Worm (Caenorhabditis elegans) whole organism, L4 larva: ENCODE data around the gene sprp-4.

ENCODE experiments used
- F26F4.8 ChIP-seq: fragments of 200-800 bp; sonication (Bioruptor generic); conservative IDR thresholded peaks from 2 replicates; pipeline ENCODE4 v1.3.6; 2022; ENCODE audit warnings: missing genetic modification characterization, missing compliant biosample characterization
- F44E2.7 ChIP-seq: fragments of 200-800 bp; sonication (Bioruptor generic); IDR thresholded peaks from 2 replicates; pipeline ENCODE4 v2.1.2; 2022; ENCODE audit warnings: missing genetic modification characterization, missing compliant biosample characterization
- ZK546.5 ChIP-seq, 2 experiments: sonication (generic microtip); optimal IDR thresholded peaks; 2 replicates each; lab custom pipeline; 2017; ENCODE audit warnings: missing biosample characterization in 2 of 2, missing genetic modification characterization in 2 of 2
- aly-2 ChIP-seq: sonication (generic microtip); optimal IDR thresholded peaks from 2 replicates; lab custom pipeline; 2018; ENCODE audit warnings: missing biosample characterization, missing genetic modification characterization
- ceh-28 ChIP-seq: fragments of 150-350 bp; optimal IDR thresholded peaks from 2 replicates; lab custom pipeline; 2014; ENCODE audit warnings: missing biosample characterization, missing genetic modification reagents, missing genetic modification characterization
- ceh-82 ChIP-seq: sonication (generic microtip); optimal IDR thresholded peaks from 2 replicates; lab custom pipeline; 2017; ENCODE audit warnings: missing biosample characterization, missing genetic modification characterization
- ctbp-1 ChIP-seq: fragments of 200-800 bp; sonication (Bioruptor generic); IDR thresholded peaks from 2 replicates; pipeline ENCODE4 v1.3.6; 2022; ENCODE audit warnings: missing genetic modification reagents, missing genetic modification characterization, missing compliant biosample characterization
- daf-16 ChIP-seq, 3 experiments: sonication (generic microtip); optimal IDR thresholded peaks; 2 replicates each; lab custom pipeline; 2016 to 2017; ENCODE audit warnings: missing genetic modification characterization in 3 of 3, missing genetic modification reagents in 3 of 3, mild to moderate bottlenecking in 2 of 3, missing compliant biosample characterization in 2 of 3, missing biosample characterization in 1 of 3, moderate library complexity in 1 of 3
- mdl-1 ChIP-seq, 2 experiments: fragments of 150-350 bp in 1 of 2; sonication (generic microtip) in 1 of 2; optimal IDR thresholded peaks; 2 replicates each; lab custom pipeline; 2014 to 2017; ENCODE audit warnings: missing biosample characterization in 2 of 2, missing genetic modification characterization in 2 of 2
- mxl-2 ChIP-seq: fragments of 200-800 bp; sonication (Bioruptor generic); conservative IDR thresholded peaks from 2 replicates; pipeline ENCODE4 v1.3.6; 2022; ENCODE audit warnings: missing genetic modification reagents, missing genetic modification characterization, missing compliant biosample characterization
- mxl-3 ChIP-seq: fragments of 200-800 bp; sonication (Bioruptor generic); optimal IDR thresholded peaks from 2 replicates; lab custom pipeline; 2018; ENCODE audit warnings: mild to moderate bottlenecking, missing genetic modification characterization, missing compliant biosample characterization
- nhr-25 ChIP-seq: sonication (generic microtip); optimal IDR thresholded peaks from 2 replicates; lab custom pipeline; 2017; ENCODE audit warnings: missing genetic modification characterization, mild to moderate bottlenecking, missing compliant biosample characterization, antibody characterized with exemption, moderate library complexity, borderline replicate concordance; ENCODE audit not compliant: insufficient read depth
- nhr-28 ChIP-seq: fragments of 150-350 bp; optimal IDR thresholded peaks from 2 replicates; lab custom pipeline; 2014; ENCODE audit warnings: missing biosample characterization, missing genetic modification characterization
- nhr-41 ChIP-seq: fragments of 200-800 bp; sonication (Bioruptor generic); IDR thresholded peaks from 2 replicates; pipeline ENCODE4 v1.3.6; 2022; ENCODE audit warnings: missing genetic modification reagents, missing genetic modification characterization, missing compliant biosample characterization
- pha-4 ChIP-seq, 2 experiments: fragments of 150-350 bp in 1 of 2; fragments of 200-800 bp in 1 of 2; sonication (Bioruptor generic) in 1 of 2; IDR thresholded peaks in 1 of 2; optimal IDR thresholded peaks in 1 of 2; 2 replicates each; pipeline versions ENCODE4 v1.3.6 to Lab custom; 2014 to 2022; ENCODE audit warnings: missing genetic modification characterization in 2 of 2, missing genetic modification reagents in 2 of 2, missing biosample characterization in 1 of 2, missing compliant biosample characterization in 1 of 2
- php-3 ChIP-seq: fragments of 200-800 bp; sonication (Bioruptor generic); IDR thresholded peaks from 2 replicates; pipeline ENCODE4 v1.3.6; 2022; ENCODE audit warnings: missing genetic modification reagents, missing genetic modification characterization, missing compliant biosample characterization
- pqm-1 ChIP-seq: sonication (generic microtip); optimal IDR thresholded peaks from 2 replicates; lab custom pipeline; 2017; ENCODE audit warnings: missing biosample characterization, missing genetic modification characterization
- snpc-1.2 ChIP-seq: fragments of 200-800 bp; sonication (Bioruptor generic); IDR thresholded peaks from 2 replicates; pipeline ENCODE4 v1.3.6; 2022; ENCODE audit warnings: missing genetic modification reagents, missing genetic modification characterization, missing compliant biosample characterization
- spr-3 ChIP-seq: fragments of 200-800 bp; sonication (Bioruptor generic); optimal IDR thresholded peaks from 2 replicates; lab custom pipeline; 2018; ENCODE audit warnings: mild to moderate bottlenecking, missing genetic modification characterization, missing compliant biosample characterization
- tra-1 ChIP-seq: fragments of 200-800 bp; sonication (Bioruptor generic); IDR thresholded peaks from 2 replicates; pipeline ENCODE4 v1.3.6; 2022; ENCODE audit warnings: missing genetic modification reagents, missing genetic modification characterization, missing compliant biosample characterization
- unc-130 ChIP-seq: sonication (generic microtip); optimal IDR thresholded peaks from 2 replicates; lab custom pipeline; 2016; ENCODE audit warnings: missing genetic modification reagents, missing genetic modification characterization, missing compliant biosample characterization
- unc-62 ChIP-seq, 3 experiments: fragments of 150-350 bp in 1 of 3; sonication (generic microtip); optimal IDR thresholded peaks in 2 of 3; peaks in 1 of 3; 1 replicate in 1 of 3; 2 replicates in 2 of 3; lab custom pipeline; 2014 to 2017; ENCODE audit warnings: missing biosample characterization in 3 of 3, missing genetic modification characterization in 3 of 3, missing genetic modification reagents in 3 of 3, missing genotype in 1 of 3
- zfp-2 ChIP-seq: sonication (generic microtip); optimal IDR thresholded peaks from 2 replicates; lab custom pipeline; 2016; ENCODE audit warnings: mild to moderate bottlenecking, missing genetic modification characterization, missing compliant biosample characterization
- zip-11 ChIP-seq: fragments of 200-800 bp; sonication (Bioruptor generic); IDR thresholded peaks from 2 replicates; pipeline ENCODE4 v1.3.6; 2022; ENCODE audit warnings: missing genetic modification characterization, missing compliant biosample characterization

The sprp-4 gene

DNA sequence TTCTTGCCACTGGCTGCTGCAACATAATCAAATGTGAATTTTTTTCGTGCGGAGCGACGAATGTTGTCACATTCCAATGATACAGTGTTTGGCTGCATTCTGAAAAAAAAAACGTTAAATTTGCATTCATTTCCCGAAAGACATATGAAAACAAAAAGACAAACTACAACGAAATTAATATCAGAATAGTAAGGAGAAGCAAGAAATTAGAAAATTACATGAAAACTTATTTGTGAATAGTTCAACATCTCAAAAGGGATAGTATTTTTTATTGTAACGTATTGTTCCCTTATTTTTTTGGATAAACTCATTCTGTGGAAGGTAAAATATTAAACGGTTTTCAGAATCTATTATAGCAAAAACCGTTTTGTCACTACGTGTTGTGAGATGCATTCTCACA lies at the start of gene sprp-4:
TSS of gene sprp-4 (minus strand) at position 101 of the 400 bp plus-strand sequence.
- TF ChIP-seq nhr-28 (no peak), mdl-1 (tag; optimal IDR thresholded peaks at IDR 0.05; lab: Kevin White, UChicago) (no peak), nhr-41 (no peak)
- TF ChIP-seq, all 104 proteins: peak for 0

- peak; percentile 24; the same call in 1 of the 2 replicates for TF ChIP-seq php-3 (GFP tag; lab: Robert Waterston, UW)
- TF ChIP-seq spr-3: no peak
- TF ChIP-seq, all 104 proteins: peak for 1
These were observed 49.5 kb upstream of the sprp-4 start for ce11 chrX:8902920-8903319.

ce11 chrX:8892808-8893207 lies 39.4 kb upstream of the sprp-4 start, which contains the start of gene C13E3.1:
TSS of gene C13E3.1 (plus strand) at chrX:8893108.
- TF ChIP-seq aly-2 (tag; lab: Kevin White, UChicago) (no peak), unc-130 (no peak), nhr-25 (tag; lab: Kevin White, UChicago) (no peak)

DNA sequence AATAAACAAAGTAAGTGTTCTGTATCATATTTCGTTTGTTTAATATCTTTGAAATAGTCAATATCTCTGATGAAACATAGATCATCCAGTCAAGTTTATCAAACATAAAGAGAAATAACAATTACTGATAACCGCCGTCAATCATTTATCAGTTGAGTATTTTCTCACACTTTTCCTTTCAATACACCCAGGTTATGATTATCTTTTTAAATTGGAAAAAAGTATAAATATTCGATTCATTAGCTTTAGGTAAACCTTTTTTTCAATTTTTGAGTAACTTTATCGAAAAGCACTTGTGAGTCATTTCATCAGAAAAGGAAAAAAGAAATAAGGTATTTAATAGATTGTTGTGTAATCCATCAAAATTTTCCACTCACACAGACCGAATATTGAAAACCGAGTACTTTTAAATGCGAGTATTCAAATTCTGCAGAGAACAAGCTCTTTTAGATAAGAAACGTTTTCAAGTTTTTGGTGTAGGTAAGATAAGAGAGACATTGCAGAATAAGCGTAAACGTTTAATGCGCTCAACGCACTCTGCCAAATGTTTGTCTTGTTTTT lies 38.0 kb upstream of the sprp-4 start:
- TF ChIP-seq unc-62 (GFP tag; optimal IDR thresholded peaks at IDR 0.05 in 1 of 2; lab: Kevin White, UChicago) (peak in 1 of 2 experiments; percentile 98), unc-62 (tag; optimal IDR thresholded peaks at IDR 0.05; lab: Kevin White, UChicago) (no peak), snpc-1.2 (GFP tag; lab: Robert Waterston, UW) (no peak), nhr-28 (peak; percentile 28), pqm-1 (tag; lab: Kevin White, UChicago) (peak; percentile 12)

ce11 chrX:8890251-8890755 lies 36.9 kb upstream of the sprp-4 start:
- TF ChIP-seq nhr-28 (peak; percentile 56), spr-3 (no peak), unc-62 (GFP tag; optimal IDR thresholded peaks at IDR 0.05 in 1 of 2; lab: Kevin White, UChicago) (peak in 1 of 2 experiments; percentile 64), unc-62 (tag; optimal IDR thresholded peaks at IDR 0.05; lab: Kevin White, UChicago) (no peak)

- TF ChIP-seq zip-11 (GFP tag; lab: Robert Waterston, UW): no peak
- TF ChIP-seq F26F4.8 (GFP tag; lab: Robert Waterston, UW): no peak
- peak in 1 of 2 experiments; percentile 54 for TF ChIP-seq unc-62 (GFP tag; optimal IDR thresholded peaks at IDR 0.05 in 1 of 2; lab: Kevin White, UChicago)
- TF ChIP-seq unc-62 (tag; optimal IDR thresholded peaks at IDR 0.05; lab: Kevin White, UChicago): no peak
- TF ChIP-seq tra-1: no peak
- TF ChIP-seq snpc-1.2 (GFP tag; lab: Robert Waterston, UW): no peak
- TF ChIP-seq zfp-2 (tag; lab: Kevin White, UChicago): no peak
- no peak for TF ChIP-seq ceh-28 (tag; lab: Kevin White, UChicago)
- no peak for TF ChIP-seq ZK546.5 (tag; optimal IDR thresholded peaks at IDR 0.05; lab: Kevin White, UChicago)
- TF ChIP-seq mxl-3 (GFP tag; lab: Kevin White, UChicago): no peak
- TF ChIP-seq ctbp-1 (GFP tag; lab: Robert Waterston, UW): no peak
- TF ChIP-seq pqm-1 (tag; lab: Kevin White, UChicago): no peak
- no peak for TF ChIP-seq ceh-82 (tag; lab: Kevin White, UChicago)
- no peak for TF ChIP-seq F44E2.7
- TF ChIP-seq daf-16 (GFP tag; optimal IDR thresholded peaks at IDR 0.05; lab: Kevin White, UChicago): peak in 1 of 2 experiments; percentile 29
- no peak for TF ChIP-seq daf-16 (tag; optimal IDR thresholded peaks at IDR 0.05; lab: Kevin White, UChicago)
These were observed 35.4 kb upstream of the sprp-4 start for ce11 chrX:8888835-8889234.

DNA sequence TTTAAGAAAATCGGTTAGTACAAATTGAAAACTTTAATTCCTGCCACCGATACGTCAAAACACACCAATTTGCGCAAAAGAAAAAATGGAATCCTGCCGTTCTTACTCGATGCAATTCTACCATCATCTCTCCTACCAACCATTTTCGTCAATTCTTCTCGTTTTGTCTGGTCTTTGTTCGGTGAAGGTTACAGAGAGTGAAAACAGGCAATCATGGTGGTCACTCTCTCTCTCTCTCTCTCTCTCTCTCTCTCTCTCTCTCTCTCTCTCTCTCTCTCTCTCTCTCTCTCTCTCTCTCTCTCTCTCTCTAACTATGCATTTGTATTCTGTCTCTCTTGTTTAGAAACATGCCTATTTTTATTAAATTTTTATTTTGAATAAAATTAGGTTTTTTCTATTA lies 28.7 kb upstream of the sprp-4 start:
- TF ChIP-seq pha-4 (GFP tag; IDR thresholded peaks at IDR 0.05; lab: Robert Waterston, UW) (no peak), pha-4 (tag; optimal IDR thresholded peaks at IDR 0.05; lab: Kevin White, UChicago) (no peak), mxl-2 (no peak), mxl-3 (GFP tag; lab: Kevin White, UChicago) (no peak), nhr-41 (no peak), nhr-25 (tag; lab: Kevin White, UChicago) (peak; percentile 58)
- TF ChIP-seq, all 104 proteins: peak for 1
